Worm (Caenorhabditis elegans) whole organism, L4 larva: ENCODE data around the gene K10H10.4.

ENCODE experiments used
- Y5F2A.4 ChIP-seq: fragments of 200-800 bp; sonication (Bioruptor generic); optimal IDR thresholded peaks from 2 replicates; lab custom pipeline; 2018; ENCODE audit warnings: mild to moderate bottlenecking, missing genetic modification characterization, missing compliant biosample characterization
- aly-2 ChIP-seq: sonication (generic microtip); optimal IDR thresholded peaks from 2 replicates; lab custom pipeline; 2018; ENCODE audit warnings: missing biosample characterization, missing genetic modification characterization
- ama-1 ChIP-seq: fragments of 150-350 bp; optimal IDR thresholded peaks from 2 replicates; lab custom pipeline; 2014; ENCODE audit warnings: inconsistent platforms, mixed read lengths
- egl-27 ChIP-seq: sonication (generic microtip); optimal IDR thresholded peaks from 3 replicates; lab custom pipeline; 2017; ENCODE audit warnings: missing biosample characterization, missing genetic modification reagents, missing genetic modification characterization
- lin-29 ChIP-seq: fragments of 200-800 bp; sonication (Bioruptor generic); IDR thresholded peaks from 2 replicates; pipeline ENCODE4 v1.3.6; 2022; ENCODE audit warnings: missing genetic modification reagents, missing genetic modification characterization, missing compliant biosample characterization
- nhr-77 ChIP-seq: fragments of 150-350 bp; optimal IDR thresholded peaks from 2 replicates; lab custom pipeline; 2014; ENCODE audit warnings: missing biosample characterization, missing genetic modification characterization
- pha-4 ChIP-seq, 2 experiments: fragments of 150-350 bp in 1 of 2; fragments of 200-800 bp in 1 of 2; sonication (Bioruptor generic) in 1 of 2; IDR thresholded peaks in 1 of 2; optimal IDR thresholded peaks in 1 of 2; 2 replicates each; pipeline versions ENCODE4 v1.3.6 to Lab custom; 2014 to 2022; ENCODE audit warnings: missing genetic modification characterization in 2 of 2, missing genetic modification reagents in 2 of 2, missing biosample characterization in 1 of 2, missing compliant biosample characterization in 1 of 2

ce11 chrII:14507563-14507962, 7.3 kb downstream of the K10H10.4 start, which contains the start of the genes K10H10.7 and K10H10.10:
- TF ChIP-seq ama-1, result no peak
- TF ChIP-seq lin-29 (GFP tag; lab: Robert Waterston, UW), result no peak
- TF ChIP-seq Y5F2A.4 (GFP tag; lab: Kevin White, UChicago), result no peak
- TF ChIP-seq egl-27 (tag; lab: Kevin White, UChicago), result no peak
- no peak for TF ChIP-seq aly-2 (tag; lab: Kevin White, UChicago)
- no peak for TF ChIP-seq nhr-77 (tag; lab: Kevin White, UChicago)
- TF ChIP-seq pha-4 (GFP tag; IDR thresholded peaks at IDR 0.05; lab: Robert Waterston, UW), result no peak
- no peak for TF ChIP-seq pha-4 (tag; optimal IDR thresholded peaks at IDR 0.05; lab: Kevin White, UChicago)
